Worm (Caenorhabditis elegans) whole organism, L2 larva: Measurements from ENCODE around the gene oac-21.
"Not testable (repeated sequence)": the region's sequence is repeated elsewhere in the genome, so short reads cannot be mapped to it uniquely, and the experiment has no call there.

Source experiments
- C34F6.9 ChIP-seq: fragments of 150-350 bp; optimal IDR thresholded peaks from 2 replicates; lab custom pipeline; 2014; ENCODE audit warnings: missing biosample characterization, missing genetic modification characterization
- F13H6.1 ChIP-seq: sonication (generic microtip); optimal IDR thresholded peaks from 2 replicates; lab custom pipeline; 2016; ENCODE audit warnings: missing genetic modification characterization, missing compliant biosample characterization
- R02D3.7 ChIP-seq: fragments of 150-350 bp; optimal IDR thresholded peaks from 2 replicates; lab custom pipeline; 2014; ENCODE audit warnings: missing biosample characterization, missing genetic modification characterization
- Y55F3AM.14 ChIP-seq: fragments of 200-800 bp; sonication (Bioruptor generic); optimal IDR thresholded peaks from 2 replicates; lab custom pipeline; 2018; ENCODE audit warnings: mild to moderate bottlenecking, missing genetic modification characterization, missing compliant biosample characterization
- alr-1 ChIP-seq: fragments of 150-350 bp; optimal IDR thresholded peaks from 2 replicates; lab custom pipeline; 2014; ENCODE audit warnings: missing biosample characterization, missing genetic modification characterization
- aly-2 ChIP-seq: fragments of 150-350 bp; optimal IDR thresholded peaks from 2 replicates; lab custom pipeline; 2014; ENCODE audit warnings: missing biosample characterization, missing genetic modification characterization
- ama-1 ChIP-seq: fragments of 150-350 bp; optimal IDR thresholded peaks from 2 replicates; lab custom pipeline; 2018; ENCODE audit warnings: inconsistent platforms
- blmp-1 ChIP-seq: sonication (generic microtip); optimal IDR thresholded peaks from 2 replicates; lab custom pipeline; 2017; ENCODE audit warnings: missing genetic modification characterization, mild to moderate bottlenecking, missing compliant biosample characterization, antibody characterized with exemption, moderate library complexity; ENCODE audit not compliant: insufficient read depth
- ceh-16 ChIP-seq: fragments of 150-350 bp; optimal IDR thresholded peaks from 2 replicates; lab custom pipeline; 2014; ENCODE audit warnings: missing biosample characterization, missing genetic modification characterization
- ceh-82 ChIP-seq: fragments of 150-350 bp; optimal IDR thresholded peaks from 2 replicates; lab custom pipeline; 2014; ENCODE audit warnings: missing biosample characterization, missing genetic modification characterization
- crh-2 ChIP-seq: sonication (generic microtip); optimal IDR thresholded peaks from 2 replicates; lab custom pipeline; 2017; ENCODE audit warnings: missing biosample characterization, missing genetic modification characterization
- dmd-4 ChIP-seq: sonication (generic microtip); optimal IDR thresholded peaks from 2 replicates; lab custom pipeline; 2017; ENCODE audit warnings: missing biosample characterization, missing genetic modification characterization
- egl-27 ChIP-seq: sonication (generic microtip); optimal IDR thresholded peaks from 3 replicates; lab custom pipeline; 2017; ENCODE audit warnings: missing biosample characterization, missing genetic modification reagents, missing genetic modification characterization
- elt-1 ChIP-seq: fragments of 150-350 bp; optimal IDR thresholded peaks from 2 replicates; lab custom pipeline; 2014; ENCODE audit warnings: missing biosample characterization, missing genetic modification characterization
- fos-1 ChIP-seq: fragments of 150-350 bp; optimal IDR thresholded peaks from 2 replicates; lab custom pipeline; 2014; ENCODE audit warnings: missing biosample characterization, missing genetic modification characterization
- lin-11 ChIP-seq: fragments of 150-350 bp; sonication (generic microtip); optimal IDR thresholded peaks from 2 replicates; lab custom pipeline; 2014; ENCODE audit warnings: missing biosample characterization, missing genetic modification characterization, inconsistent platforms, mixed read lengths
- lin-13 ChIP-seq: fragments of 150-350 bp; optimal IDR thresholded peaks from 2 replicates; lab custom pipeline; 2014; ENCODE audit warnings: missing biosample characterization, missing genetic modification reagents, missing genetic modification characterization
- lsy-2 ChIP-seq, 2 experiments: fragments of 150-350 bp in 1 of 2; sonication (generic microtip) in 1 of 2; optimal IDR thresholded peaks; 2 replicates each; lab custom pipeline; 2014 to 2017; ENCODE audit warnings: missing biosample characterization in 2 of 2, missing genetic modification characterization in 2 of 2
- mab-5 ChIP-seq: fragments of 150-350 bp; optimal IDR thresholded peaks from 2 replicates; lab custom pipeline; 2014; ENCODE audit warnings: missing biosample characterization, missing genetic modification characterization
- mdl-1 ChIP-seq, 2 experiments: fragments of 150-350 bp in 1 of 2; sonication (generic microtip) in 1 of 2; optimal IDR thresholded peaks; 2 replicates each; lab custom pipeline; 2017; ENCODE audit warnings: missing biosample characterization in 2 of 2, missing genetic modification characterization in 2 of 2
- nhr-10 ChIP-seq: sonication (generic microtip); optimal IDR thresholded peaks from 2 replicates; lab custom pipeline; 2017; ENCODE audit warnings: missing biosample characterization, missing genetic modification characterization
- nhr-11 ChIP-seq: fragments of 150-350 bp; optimal IDR thresholded peaks from 2 replicates; lab custom pipeline; 2014; ENCODE audit warnings: missing biosample characterization, missing genetic modification characterization
- nhr-129 ChIP-seq: fragments of 150-350 bp; optimal IDR thresholded peaks from 2 replicates; lab custom pipeline; 2014; ENCODE audit warnings: missing biosample characterization, missing genetic modification characterization
- nhr-23 ChIP-seq: fragments of 150-350 bp; optimal IDR thresholded peaks from 2 replicates; lab custom pipeline; 2014; ENCODE audit warnings: missing biosample characterization, missing genetic modification reagents, missing genetic modification characterization
- nhr-237 ChIP-seq: fragments of 150-350 bp; optimal IDR thresholded peaks from 2 replicates; lab custom pipeline; 2014; ENCODE audit warnings: missing biosample characterization, missing genetic modification characterization
- nhr-25 ChIP-seq: fragments of 150-350 bp; sonication (generic microtip); optimal IDR thresholded peaks from 3 replicates; lab custom pipeline; 2014; ENCODE audit warnings: missing biosample characterization, missing genetic modification characterization
- nhr-6 ChIP-seq: fragments of 150-350 bp; optimal IDR thresholded peaks from 2 replicates; lab custom pipeline; 2014; ENCODE audit warnings: missing biosample characterization, missing genetic modification characterization
- nhr-77 ChIP-seq: fragments of 150-350 bp; optimal IDR thresholded peaks from 2 replicates; lab custom pipeline; 2014; ENCODE audit warnings: missing biosample characterization, missing genetic modification characterization
- peb-1 ChIP-seq: fragments of 150-350 bp; optimal IDR thresholded peaks from 2 replicates; lab custom pipeline; 2014; ENCODE audit warnings: missing biosample characterization, missing genetic modification characterization
- sem-4 ChIP-seq: fragments of 150-350 bp; optimal IDR thresholded peaks from 2 replicates; lab custom pipeline; 2014; ENCODE audit warnings: missing biosample characterization, missing genetic modification reagents, missing genetic modification characterization
- skn-1 ChIP-seq: sonication (generic microtip); optimal IDR thresholded peaks from 2 replicates; lab custom pipeline; 2017; ENCODE audit warnings: missing biosample characterization, missing genetic modification characterization
- unc-39 ChIP-seq: fragments of 150-350 bp; optimal IDR thresholded peaks from 2 replicates; lab custom pipeline; 2014; ENCODE audit warnings: missing biosample characterization, missing genetic modification characterization
- ztf-1 ChIP-seq: fragments of 200-800 bp; sonication (Bioruptor generic); conservative IDR thresholded peaks from 2 replicates; pipeline ENCODE4 v1.3.6; 2022; ENCODE audit warnings: missing genetic modification characterization, missing compliant biosample characterization
- ztf-4 ChIP-seq: fragments of 150-350 bp; optimal IDR thresholded peaks from 2 replicates; lab custom pipeline; 2014; ENCODE audit warnings: missing biosample characterization, missing genetic modification characterization

oac-21 gene

DNA sequence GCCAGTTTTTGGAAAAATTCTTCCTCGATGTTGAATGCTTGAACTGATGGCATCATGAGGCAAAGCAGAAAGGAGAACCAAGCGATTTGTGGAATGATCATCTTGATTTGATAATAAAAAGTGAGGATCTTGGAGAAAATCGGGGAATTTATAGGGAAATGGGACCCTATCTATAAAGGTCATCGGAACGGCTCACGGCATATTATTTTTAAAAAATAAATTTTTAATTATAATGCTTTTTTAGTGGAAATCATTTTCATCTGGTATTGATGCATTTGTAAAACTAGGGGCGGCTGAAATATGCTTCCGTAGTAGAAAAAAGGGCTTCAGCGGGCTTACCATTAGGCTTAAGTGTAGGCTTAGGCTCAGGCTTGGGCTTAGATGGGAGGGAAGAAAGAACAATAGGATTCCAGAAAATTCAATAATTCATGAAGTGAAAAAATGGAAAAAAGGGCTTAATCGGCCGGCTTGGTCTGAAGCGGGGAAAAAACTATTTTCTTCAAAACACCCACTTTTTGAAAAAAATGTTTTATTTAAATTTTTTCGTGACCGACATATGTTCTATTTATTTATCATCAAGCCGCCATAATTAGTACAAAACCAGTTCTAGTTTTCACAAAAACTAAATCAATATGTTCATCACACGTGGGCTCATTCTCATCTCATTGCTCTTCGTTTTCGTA is 18.6 kb downstream of the oac-21 start, which contains the start of the genes F56D6.22 and F56D6.12:
Gene F56D6.22 (minus strand): TSS at position 101 of the 683 bp plus-strand sequence.
Gene F56D6.12 (plus strand): TSS at position 633 of the 683 bp plus-strand sequence.
- TF ChIP-seq ztf-1 (GFP tag; lab: Robert Waterston, UW), result no peak
- TF ChIP-seq blmp-1 (tag; lab: Kevin White, UChicago), result no peak
- no peak for TF ChIP-seq nhr-11 (tag; lab: Kevin White, UChicago)
- TF ChIP-seq aly-2, result no peak
- TF ChIP-seq crh-2, result no peak
- TF ChIP-seq ztf-4 (tag; lab: Kevin White, UChicago), result no peak
- no peak for TF ChIP-seq egl-27 (tag; lab: Kevin White, UChicago)
- no peak for TF ChIP-seq lin-11

DNA sequence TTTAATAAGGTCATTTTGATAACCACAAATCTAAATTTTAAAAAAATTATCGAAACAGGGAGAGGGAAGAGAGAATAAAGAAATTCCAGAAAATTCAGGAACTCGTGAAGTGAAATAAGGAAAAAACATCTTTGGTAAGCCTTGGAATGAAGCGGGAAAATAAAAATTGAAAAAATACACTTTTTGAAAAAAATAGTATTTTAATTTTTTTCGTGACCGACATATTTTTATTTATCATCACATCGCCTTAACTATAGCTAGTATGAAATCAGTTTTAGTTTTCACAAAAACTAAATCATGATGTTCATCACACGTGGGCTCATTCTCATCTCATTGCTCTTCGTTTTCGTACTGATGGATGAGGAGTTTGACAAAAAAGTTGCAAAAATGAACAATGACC is 20.1 kb downstream of the oac-21 start, which contains the start of gene F56D6.13:
Gene F56D6.13 (plus strand): TSS at position 301 of the 400 bp plus-strand sequence.
- TF ChIP-seq skn-1 (no peak), crh-2 (no peak), mdl-1 (tag; optimal IDR thresholded peaks at IDR 0.05; lab: Kevin White, UChicago) (no peak), peb-1 (tag; lab: Kevin White, UChicago) (no peak), dmd-4 (tag; lab: Kevin White, UChicago) (no peak)

DNA sequence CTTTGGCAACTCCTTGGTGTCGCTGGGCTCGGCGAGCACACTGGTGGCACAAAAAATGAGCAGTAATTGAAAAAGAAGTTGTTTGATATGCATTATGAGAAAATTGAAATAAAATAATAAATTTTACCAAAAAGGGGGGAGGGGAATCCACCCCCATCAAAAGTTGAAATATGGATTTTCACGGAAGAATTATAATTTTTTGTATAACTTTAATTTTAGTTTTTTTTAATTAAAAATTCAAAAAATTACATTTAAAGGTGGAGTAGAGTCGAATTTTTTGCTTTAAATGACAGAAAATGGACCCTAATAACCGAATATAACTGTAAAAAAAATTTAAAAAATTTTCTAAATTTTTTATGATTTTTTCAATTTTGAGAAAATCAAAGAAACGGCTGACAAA is 22.8 kb downstream of the oac-21 start, which contains the start of gene F56D6.18:
Gene F56D6.18 (minus strand): TSS at position 101 of the 400 bp plus-strand sequence.
- TF ChIP-seq mab-5 (tag; lab: Kevin White, UChicago); Y55F3AM.14 (GFP tag; lab: Kevin White, UChicago); crh-2: not testable (repeated sequence)

- TF ChIP-seq nhr-77 (tag; lab: Kevin White, UChicago), result no peak
- TF ChIP-seq sem-4 (tag; lab: Kevin White, UChicago), result no peak
- TF ChIP-seq fos-1 (tag; lab: Kevin White, UChicago), result no peak
- no peak for TF ChIP-seq ceh-16 (tag; lab: Kevin White, UChicago)
- TF ChIP-seq C34F6.9 (tag; lab: Kevin White, UChicago), result no peak
- TF ChIP-seq crh-2, result no peak
- no peak for TF ChIP-seq alr-1 (tag; lab: Kevin White, UChicago)
- TF ChIP-seq lin-13 (GFP tag; lab: Kevin White, UChicago), result no peak
- TF ChIP-seq lsy-2 (tag; optimal IDR thresholded peaks at IDR 0.05; lab: Kevin White, UChicago), result no peak
- TF ChIP-seq nhr-25 (tag; lab: Kevin White, UChicago), result no peak
- no peak for TF ChIP-seq skn-1
- no peak for TF ChIP-seq R02D3.7 (tag; lab: Kevin White, UChicago)
- no peak for TF ChIP-seq nhr-11 (tag; lab: Kevin White, UChicago)
- TF ChIP-seq mdl-1 (tag; optimal IDR thresholded peaks at IDR 0.05; lab: Kevin White, UChicago), result no peak
- no peak for TF ChIP-seq blmp-1 (tag; lab: Kevin White, UChicago)
- no peak for TF ChIP-seq ceh-82
- TF ChIP-seq nhr-10, result no peak
- TF ChIP-seq nhr-237, result no peak
- TF ChIP-seq elt-1 (tag; lab: Kevin White, UChicago), result no peak
- TF ChIP-seq dmd-4 (tag; lab: Kevin White, UChicago), result no peak
These were observed 23.5 kb downstream of the oac-21 start, which contains the start of gene F56D6.20 for ce11 chrIV:3912598-3912997. TSS of gene F56D6.20 (plus strand) at chrIV:3912898.

DNA sequence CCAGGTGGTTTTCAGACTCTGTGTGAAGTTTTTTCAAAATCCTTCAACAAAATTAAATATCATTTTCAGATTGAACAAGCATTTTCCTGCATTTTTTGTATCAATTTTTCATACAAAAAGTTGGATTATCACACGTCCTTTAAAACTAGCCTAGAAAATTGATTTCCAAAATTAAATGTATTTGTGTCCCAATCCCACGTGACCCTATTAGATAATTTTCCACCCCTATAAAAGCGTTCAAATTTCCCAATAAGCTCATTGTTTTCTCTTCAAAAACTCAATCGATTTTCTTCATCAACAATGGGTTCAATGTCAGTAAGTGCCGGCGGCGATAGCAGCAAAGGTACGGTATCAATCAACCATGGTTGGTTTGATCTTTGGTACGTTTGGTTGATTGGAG is 25.4 kb downstream of the oac-21 start, which contains the start of gene F56D6.19:
Gene F56D6.19 (plus strand): TSS at position 301 of the 400 bp plus-strand sequence.
- TF ChIP-seq nhr-129 (tag; lab: Kevin White, UChicago) (no peak), ama-1 (lab: Kevin White, UChicago) (no peak), nhr-77 (tag; lab: Kevin White, UChicago) (no peak), alr-1 (tag; lab: Kevin White, UChicago) (no peak), lin-13 (GFP tag; lab: Kevin White, UChicago) (no peak), skn-1 (no peak), nhr-23 (no peak), unc-39 (tag; lab: Kevin White, UChicago) (no peak), F13H6.1 (tag; lab: Kevin White, UChicago) (no peak), crh-2 (no peak), mab-5 (tag; lab: Kevin White, UChicago) (no peak), nhr-6 (tag; lab: Kevin White, UChicago) (no peak), C34F6.9 (tag; lab: Kevin White, UChicago) (no peak)
